Fruit fly (Drosophila melanogaster) whole organism, pupa: ENCODE results near the gene CG11699.

Experiments
- CG15710 ChIP-seq: fragments of 200-800 bp; sonication (Bioruptor generic); optimal IDR thresholded peaks from 2 replicates; lab custom pipeline; 2018; ENCODE audit warnings: missing biosample characterization, mild to moderate bottlenecking, missing genetic modification characterization, moderate library complexity
- CG32121 ChIP-seq: fragments of 200-800 bp; sonication (Bioruptor generic); IDR thresholded peaks from 2 replicates; pipeline ENCODE4 v1.3.6; 2022; ENCODE audit warnings: missing biosample characterization, missing genetic modification characterization
- CG34367 ChIP-seq: fragments of 200-800 bp; sonication (Bioruptor generic); optimal IDR thresholded peaks from 2 replicates; lab custom pipeline; 2018; ENCODE audit warnings: missing biosample characterization, mild to moderate bottlenecking, missing genetic modification characterization
- CG8301 ChIP-seq: fragments of 200-800 bp; sonication (Bioruptor generic); optimal IDR thresholded peaks from 2 replicates; lab custom pipeline; 2018; ENCODE audit warnings: missing biosample characterization, mild to moderate bottlenecking, missing genetic modification characterization
- Pif1A ChIP-seq: fragments of 200-800 bp; sonication (Bioruptor generic); optimal IDR thresholded peaks from 3 replicates; lab custom pipeline; 2016; ENCODE audit warnings: missing biosample characterization, missing genetic modification characterization
- fd96Ca ChIP-seq: fragments of 200-800 bp; sonication (Bioruptor generic); IDR thresholded peaks from 3 replicates; pipeline ENCODE4 v1.3.6; 2022; ENCODE audit warnings: missing biosample characterization, missing genetic modification characterization
- rn ChIP-seq: fragments of 200-800 bp; sonication (Bioruptor generic); IDR thresholded peaks from 2 replicates; pipeline ENCODE4 v1.3.6; 2022; ENCODE audit warnings: missing biosample characterization, missing genetic modification characterization

dm6 chrX:11523921-11524320 lies 46.5 kb upstream of the CG11699 start:
- no peak for TF ChIP-seq CG8301 (tag; lab: Kevin White, UChicago)
- no peak for TF ChIP-seq Pif1A (GFP tag; lab: Kevin White, UChicago)
- no peak for TF ChIP-seq CG32121 (GFP tag; lab: Robert Waterston, UW)
- TF ChIP-seq CG15710 (tag; lab: Kevin White, UChicago) = no peak
- no peak for TF ChIP-seq rn
- TF ChIP-seq fd96Ca = no peak
- TF ChIP-seq CG34367 (tag; lab: Kevin White, UChicago) = no peak
